Fruit fly (Drosophila melanogaster) whole organism, wandering third instar larva: ENCODE measurements around the gene CG31406.
"Not testable (repeated sequence)": the region's sequence is repeated elsewhere in the genome, so short reads cannot be mapped to it uniquely, and the experiment has no call there.

Experiments
- Abd-B ChIP-seq: fragments of >200 bp; optimal IDR thresholded peaks from 2 replicates; lab custom pipeline; 2017; ENCODE audit warnings: missing biosample characterization, missing genetic modification characterization
- CG9705 ChIP-seq: fragments of 200-800 bp; sonication (Bioruptor generic); optimal IDR thresholded peaks from 2 replicates; lab custom pipeline; 2018; ENCODE audit warnings: missing biosample characterization, mild to moderate bottlenecking, missing genetic modification characterization
- Dfd ChIP-seq: fragments of >200 bp; optimal IDR thresholded peaks from 2 replicates; lab custom pipeline; 2017; ENCODE audit warnings: missing biosample characterization, missing genetic modification characterization
- Dif ChIP-seq: fragments of 200-275, 200-300 bp; sonication (Bioruptor generic); optimal IDR thresholded peaks from 2 replicates; lab custom pipeline; 2018; ENCODE audit warnings: missing biosample characterization, missing genetic modification characterization; ENCODE audit not compliant: partially characterized antibody
- GATAd ChIP-seq: sonication (Bioruptor generic); optimal IDR thresholded peaks from 2 replicates; lab custom pipeline; 2016; ENCODE audit warnings: missing biosample characterization, missing genetic modification characterization
- HLH106 ChIP-seq: fragments of 200-800 bp; optimal IDR thresholded peaks from 3 replicates; lab custom pipeline; 2019; ENCODE audit warnings: missing biosample characterization, mild to moderate bottlenecking, missing genetic modification characterization, moderate library complexity
- Hnf4 ChIP-seq: fragments of 200-800 bp; sonication (Bioruptor generic); optimal IDR thresholded peaks from 2 replicates; lab custom pipeline; 2016; ENCODE audit warnings: missing biosample characterization, mild to moderate bottlenecking, missing genetic modification characterization
- Hr78 ChIP-seq: fragments of >200 bp; optimal IDR thresholded peaks from 2 replicates; lab custom pipeline; 2017; ENCODE audit warnings: missing biosample characterization, missing genetic modification characterization
- Hr83 ChIP-seq: fragments of 200-300 bp; sonication (Bioruptor generic); optimal IDR thresholded peaks from 2 replicates; lab custom pipeline; 2016; ENCODE audit warnings: missing biosample characterization, mild to moderate bottlenecking, missing genetic modification characterization, moderate library complexity; ENCODE audit not compliant: poor library complexity, severe bottlenecking
- Jra ChIP-seq: sonication (Bioruptor generic); optimal IDR thresholded peaks from 2 replicates; lab custom pipeline; 2016; ENCODE audit warnings: missing biosample characterization, missing genetic modification characterization
- Mio ChIP-seq: sonication (Bioruptor generic); optimal IDR thresholded peaks from 2 replicates; lab custom pipeline; 2016; ENCODE audit warnings: missing biosample characterization, missing genetic modification characterization
- N ChIP-seq: fragments of >200 bp; optimal IDR thresholded peaks from 2 replicates; lab custom pipeline; 2018; ENCODE audit warnings: missing biosample characterization, missing external identifiers, missing genetic modification characterization
- OdsH ChIP-seq: fragments of 200-800 bp; sonication (Bioruptor generic); optimal IDR thresholded peaks from 2 replicates; lab custom pipeline; 2016; ENCODE audit warnings: missing biosample characterization, mild to moderate bottlenecking, missing genetic modification characterization
- Rel ChIP-seq, 2 experiments: fragments of 200-800 bp; sonication (Bioruptor generic) in 1 of 2; optimal IDR thresholded peaks; 2 replicates in 1 of 2; 3 replicates in 1 of 2; lab custom pipeline; 2016 to 2019; ENCODE audit warnings: mild to moderate bottlenecking in 2 of 2, missing biosample characterization in 2 of 2, missing genetic modification characterization in 2 of 2, moderate library complexity in 1 of 2
- Sp1 ChIP-seq: fragments of 200-800 bp; sonication (Bioruptor generic); optimal IDR thresholded peaks from 3 replicates; lab custom pipeline; 2019; ENCODE audit warnings: missing biosample characterization, mild to moderate bottlenecking, missing genetic modification characterization, moderate library complexity
- Vsx2 ChIP-seq: fragments of 200-300, 225-300 bp; sonication (Bioruptor generic); optimal IDR thresholded peaks from 2 replicates; lab custom pipeline; 2018; ENCODE audit warnings: missing biosample characterization, missing genetic modification characterization; ENCODE audit not compliant: partially characterized antibody
- br ChIP-seq: fragments of 200-800 bp; sonication (Bioruptor generic); optimal IDR thresholded peaks from 2 replicates; lab custom pipeline; 2016; ENCODE audit warnings: missing biosample characterization, missing genetic modification characterization
- brk ChIP-seq: fragments of 200-800 bp; sonication (Bioruptor generic); optimal IDR thresholded peaks from 2 replicates; lab custom pipeline; 2016; ENCODE audit warnings: missing biosample characterization, mild to moderate bottlenecking, missing genetic modification characterization
- dl ChIP-seq, 2 experiments: fragments of 175-275, 200-275 bp in 1 of 2; fragments of 200-275 bp in 1 of 2; sonication (Bioruptor generic); optimal IDR thresholded peaks; lab custom pipeline; 2018; ENCODE audit warnings: mild to moderate bottlenecking in 2 of 2, missing biosample characterization in 2 of 2, missing genetic modification characterization in 2 of 2, moderate library complexity in 2 of 2; ENCODE audit not compliant: partially characterized antibody in 2 of 2, insufficient read depth in 1 of 2
- dmrt93B ChIP-seq: fragments of 200-800 bp; sonication (Bioruptor generic); optimal IDR thresholded peaks from 2 replicates; lab custom pipeline; 2018; ENCODE audit warnings: missing biosample characterization, mild to moderate bottlenecking, missing genetic modification characterization
- dsf ChIP-seq: sonication (Bioruptor generic); optimal IDR thresholded peaks from 2 replicates; lab custom pipeline; 2016; ENCODE audit warnings: missing biosample characterization, missing genetic modification characterization, borderline replicate concordance
- ey ChIP-seq: fragments of 200-800 bp; sonication (Bioruptor generic); optimal IDR thresholded peaks from 2 replicates; lab custom pipeline; 2016; ENCODE audit warnings: missing biosample characterization, missing genetic modification characterization
- foxo ChIP-seq, 2 experiments: fragments of 200-800 bp; sonication (Bioruptor generic); optimal IDR thresholded peaks; 2 replicates in 1 of 2; 3 replicates in 1 of 2; lab custom pipeline; 2016 to 2017; ENCODE audit warnings: missing biosample characterization in 2 of 2, missing genetic modification characterization in 2 of 2
- fru ChIP-seq: fragments of 200-800 bp; sonication (Bioruptor generic); optimal IDR thresholded peaks from 3 replicates; lab custom pipeline; 2016; ENCODE audit warnings: missing biosample characterization, mild to moderate bottlenecking, missing genetic modification characterization
- h ChIP-seq: fragments of 200-800 bp; sonication (Bioruptor generic); optimal IDR thresholded peaks from 3 replicates; lab custom pipeline; 2016; ENCODE audit warnings: missing biosample characterization, mild to moderate bottlenecking, missing genetic modification characterization
- jim ChIP-seq: fragments of 175-275, 200-325 bp; sonication (Bioruptor generic); optimal IDR thresholded peaks from 2 replicates; lab custom pipeline; 2016; ENCODE audit warnings: missing biosample characterization, mild to moderate bottlenecking, missing genetic modification characterization
- lola ChIP-seq: fragments of >200 bp; optimal IDR thresholded peaks from 2 replicates; lab custom pipeline; 2017; ENCODE audit warnings: missing biosample characterization, missing genetic modification characterization
- pan ChIP-seq: fragments of >200 bp; optimal IDR thresholded peaks from 2 replicates; lab custom pipeline; 2017
- psq ChIP-seq: fragments of 200-800 bp; sonication (Bioruptor generic); optimal IDR thresholded peaks from 3 replicates; lab custom pipeline; 2017; ENCODE audit warnings: missing biosample characterization, mild to moderate bottlenecking, missing genetic modification characterization, moderate library complexity
- rgr ChIP-seq: fragments of 200-800 bp; sonication (Bioruptor generic); optimal IDR thresholded peaks from 3 replicates; lab custom pipeline; 2016; ENCODE audit warnings: missing biosample characterization, mild to moderate bottlenecking, missing genetic modification characterization
- sv ChIP-seq: fragments of 200-800 bp; sonication (Bioruptor generic); optimal IDR thresholded peaks from 3 replicates; lab custom pipeline; 2016; ENCODE audit warnings: missing biosample characterization, missing genetic modification characterization
- tai ChIP-seq: sonication (Bioruptor generic); optimal IDR thresholded peaks from 2 replicates; lab custom pipeline; 2016; ENCODE audit warnings: missing biosample characterization, missing genetic modification characterization
- usp ChIP-seq: fragments of >200 bp; optimal IDR thresholded peaks from 2 replicates; lab custom pipeline; 2017; ENCODE audit warnings: missing biosample characterization, missing genetic modification characterization
- woc ChIP-seq: sonication (Bioruptor generic); optimal IDR thresholded peaks from 2 replicates; lab custom pipeline; 2016; ENCODE audit warnings: missing biosample characterization, mild to moderate bottlenecking, missing genetic modification characterization

CG31406 gene

dm6 chr3R:10332823-10333263 lies 15.7 kb upstream of the CG31406 start, which contains the start of gene sle (continued):
- no peak for TF ChIP-seq woc
- peak; percentile 56 for TF ChIP-seq sv (GFP tag; lab: Kevin White, UChicago)
- no peak for TF ChIP-seq dl (GFP tag; optimal IDR thresholded peaks at IDR 0.05; lab: Kevin White, UChicago; ENCODE audit: insufficient read depth in 1 of 2, partially characterized antibody in 2 of 2)
- no peak for TF ChIP-seq dmrt93B (GFP tag; lab: Kevin White, UChicago)
- TF ChIP-seq fru (GFP tag; lab: Kevin White, UChicago): no peak
- TF ChIP-seq rgr (GFP tag; lab: Kevin White, UChicago): peak; percentile 81
- TF ChIP-seq OdsH (GFP tag; lab: Kevin White, UChicago): peak; percentile 65
- TF ChIP-seq Rel (GFP tag; optimal IDR thresholded peaks at IDR 0.05; lab: Kevin White, UChicago): no peak
- TF ChIP-seq Rel (tag; optimal IDR thresholded peaks at IDR 0.05; lab: Kevin White, UChicago): peak; percentile 32
- no peak for TF ChIP-seq brk (GFP tag; lab: Kevin White, UChicago)

DNA sequence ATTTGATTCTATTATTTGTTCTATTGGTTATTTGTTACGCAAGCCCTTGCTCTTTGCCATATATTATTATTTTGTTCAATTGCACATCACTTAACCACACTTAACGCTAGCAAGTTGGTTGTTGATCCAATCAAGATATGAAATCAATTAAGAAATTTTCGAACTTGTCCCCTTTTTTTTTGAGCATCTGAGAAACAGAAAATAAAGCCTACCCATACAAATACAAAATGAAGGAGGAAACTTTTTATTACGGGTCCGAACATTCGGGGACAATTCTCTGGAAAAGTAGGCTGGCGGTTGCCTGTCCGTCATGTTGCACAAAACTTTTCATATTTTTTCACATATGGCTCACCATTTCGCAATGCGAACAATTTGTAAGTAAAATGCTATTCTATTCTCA lies 10.5 kb upstream of the CG31406 start, which contains the start of gene CG12592:
Gene CG12592, plus strand, starts transcription at position 301 of the 400 bp plus-strand sequence.
- TF ChIP-seq dsf, dmrt93B, Abd-B (GFP tag; lab: Kevin White, UChicago): not testable (repeated sequence)

- TF ChIP-seq Rel (GFP tag; optimal IDR thresholded peaks at IDR 0.05; lab: Kevin White, UChicago); Rel (tag; optimal IDR thresholded peaks at IDR 0.05; lab: Kevin White, UChicago); ey (GFP tag; lab: Kevin White, UChicago); psq: not testable (repeated sequence)
- TF ChIP-seq, all 38 proteins: peak for 0; not testable (repeated sequence) for 38
Measured at dm6 chr3R:10340649-10341048, 7.9 kb upstream of the CG31406 start, which contains the start of gene CG18545. Gene CG18545, plus strand, starts transcription at chr3R:10340949.

DNA sequence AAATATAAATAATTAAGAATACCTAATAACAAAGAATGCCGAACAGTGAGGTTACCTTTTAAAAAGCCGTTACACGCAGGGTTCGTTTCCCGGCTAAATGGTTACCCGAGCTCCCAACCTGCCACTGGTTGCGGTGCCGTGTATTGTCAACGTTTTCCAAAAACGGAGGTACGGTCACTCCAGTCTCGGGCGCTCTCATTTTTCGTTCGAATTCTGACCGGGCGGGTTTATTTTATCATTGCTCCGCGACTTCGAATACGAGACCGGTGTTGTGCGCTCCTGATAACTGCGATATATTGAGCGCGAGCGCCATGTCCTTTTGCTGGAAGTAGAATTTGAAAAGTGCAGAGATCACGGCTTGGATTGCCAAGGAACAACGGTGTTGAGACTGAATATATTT lies 1.4 kb downstream of the CG31406 start, which contains the start of gene jumu:
Gene jumu, plus strand, starts transcription at position 196 of the 400 bp plus-strand sequence.
- no peak for TF ChIP-seq Mio (GFP tag; lab: Kevin White, UChicago)
- TF ChIP-seq Hnf4 (GFP tag; lab: Kevin White, UChicago): peak; percentile 12
- no peak for TF ChIP-seq N (GFP tag; lab: Kevin White, UChicago)
- TF ChIP-seq Hr83: peak; percentile 33
- TF ChIP-seq Dfd (GFP tag; lab: Kevin White, UChicago): no peak
- TF ChIP-seq HLH106 (tag; lab: Kevin White, UChicago): no peak
- peak; percentile 7 for TF ChIP-seq sv (GFP tag; lab: Kevin White, UChicago)
- TF ChIP-seq Sp1 (GFP tag; lab: Kevin White, UChicago): peak; percentile 11
- no peak for TF ChIP-seq Rel (GFP tag; optimal IDR thresholded peaks at IDR 0.05; lab: Kevin White, UChicago)
- peak; percentile 24 for TF ChIP-seq Rel (tag; optimal IDR thresholded peaks at IDR 0.05; lab: Kevin White, UChicago)
- TF ChIP-seq fru (GFP tag; lab: Kevin White, UChicago): peak; percentile 4

DNA sequence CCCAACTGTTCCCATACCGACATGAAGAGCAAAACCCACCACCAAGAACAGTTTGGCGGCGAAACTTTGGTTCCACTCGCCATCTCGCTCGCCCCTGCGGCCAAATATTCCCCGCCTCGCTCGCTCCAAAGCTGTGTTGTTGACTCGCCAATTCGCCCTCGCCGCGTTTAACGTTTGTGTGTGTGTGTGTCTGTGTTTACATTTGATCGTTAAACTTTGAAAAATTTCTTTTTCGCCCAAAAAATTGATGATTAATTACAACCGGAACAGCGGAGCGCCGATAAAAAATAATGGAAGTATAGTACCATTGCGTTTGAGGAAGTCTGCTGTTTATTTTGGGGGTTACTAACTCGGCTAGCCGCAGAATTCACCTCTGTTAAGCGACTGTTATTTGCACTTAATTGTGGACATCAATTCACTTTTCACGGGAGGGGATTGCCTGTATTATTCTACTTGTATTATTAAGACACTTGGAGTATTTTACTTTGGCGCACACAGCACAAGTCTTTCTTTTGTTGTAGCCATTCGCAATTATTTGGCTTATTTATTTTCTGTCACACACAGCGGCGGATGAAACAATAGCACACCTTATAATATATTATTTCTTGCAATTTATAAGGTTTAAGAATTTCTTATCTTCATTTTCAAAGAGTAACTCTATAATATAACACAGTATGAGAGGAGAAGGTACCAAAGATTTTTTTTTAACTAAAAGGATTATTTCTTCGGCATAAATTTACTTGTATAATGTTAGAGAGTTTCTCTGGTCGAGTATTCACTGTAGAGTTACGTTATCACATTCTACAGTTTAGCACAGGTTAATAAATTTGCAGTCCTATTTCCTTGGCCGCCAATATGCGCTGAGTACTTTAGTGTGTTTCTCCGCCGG lies 2.4 kb downstream of the CG31406 start:
- TF ChIP-seq sv (GFP tag; lab: Kevin White, UChicago) (peak; percentile 73), lola (no peak), rgr (GFP tag; lab: Kevin White, UChicago) (peak; percentile 82), Mio (GFP tag; lab: Kevin White, UChicago) (no peak), fru (GFP tag; lab: Kevin White, UChicago) (peak; percentile 82), pan (no peak), Hnf4 (GFP tag; lab: Kevin White, UChicago) (peak; percentile 64), ey (GFP tag; lab: Kevin White, UChicago) (peak; percentile 86), psq (peak; percentile 68), CG9705 (GFP tag; lab: Kevin White, UChicago) (peak; percentile 15), usp (GFP tag; lab: Kevin White, UChicago) (no peak), h (GFP tag; lab: Kevin White, UChicago) (peak; percentile 87), GATAd (GFP tag; lab: Kevin White, UChicago) (no peak), jim (no peak), tai (peak; percentile 68), br (GFP tag; lab: Kevin White, UChicago) (peak; percentile 82), foxo (GFP tag; optimal IDR thresholded peaks at IDR 0.05; lab: Kevin White, UChicago) (peak; percentile 67 to 87), Vsx2 (GFP tag; lab: Kevin White, UChicago) (no peak), dl (GFP tag; optimal IDR thresholded peaks at IDR 0.05; lab: Kevin White, UChicago; ENCODE audit: insufficient read depth in 1 of 2, partially characterized antibody in 2 of 2) (no peak), dmrt93B (GFP tag; lab: Kevin White, UChicago) (peak; percentile 69), Dfd (GFP tag; lab: Kevin White, UChicago) (no peak), dsf (GFP tag; lab: Kevin White, UChicago) (peak; percentile 6), Hr78 (GFP tag; lab: Kevin White, UChicago) (no peak), Dif (no peak), brk (GFP tag; lab: Kevin White, UChicago) (peak; percentile 22), Jra (GFP tag; lab: Kevin White, UChicago) (peak; percentile 31), woc (peak; percentile 66), HLH106 (tag; lab: Kevin White, UChicago) (peak; percentile 84)
